Fruit fly (Drosophila melanogaster): ENCODE results near the gene skd.

Gene skd

DNA sequence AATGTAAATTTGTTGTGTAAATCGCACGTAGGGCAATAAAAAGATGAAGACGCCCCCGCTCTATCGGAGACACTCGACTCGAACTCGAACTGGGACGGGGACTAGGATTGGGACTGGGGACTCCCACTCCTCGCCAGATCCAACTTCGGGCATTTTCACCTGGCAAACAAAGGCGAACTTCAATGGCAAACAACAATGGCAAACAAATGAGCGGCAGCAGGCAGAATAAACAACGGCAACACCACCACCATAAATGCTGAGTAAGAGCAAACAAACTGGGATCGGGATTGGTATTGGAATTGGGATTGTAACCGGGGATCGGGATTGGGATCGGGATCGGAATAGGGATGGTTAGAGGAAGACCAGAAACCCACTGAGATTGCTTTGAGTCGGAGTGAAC is 83.1 kb downstream of the skd start (continued):
- TF ChIP-seq CG5953 (GFP tag; IDR thresholded peaks at IDR 0.05) (no peak), prd (optimal IDR thresholded peaks at IDR 0.05) (no peak), prd (GFP tag; IDR thresholded peaks at IDR 0.05) (0 out of 3 replicates have a peak, but pooled peaks have one; percentile 8), CG9437 (GFP tag; optimal IDR thresholded peaks at IDR 0.05) (no peak), CG4328 (GFP tag; optimal IDR thresholded peaks at IDR 0.05) (peak; percentile 41), CG2116 (GFP tag; optimal IDR thresholded peaks at IDR 0.05) (peak; percentile 22), bcd (GFP tag; optimal IDR thresholded peaks at IDR 0.05) (peak; percentile 24), Meics (GFP tag; optimal IDR thresholded peaks at IDR 0.05) (no peak), exex (tag; optimal IDR thresholded peaks at IDR 0.05) (no peak), nom (GFP tag; optimal IDR thresholded peaks at IDR 0.05) (no peak), CG2199 (GFP tag; IDR thresholded peaks at IDR 0.05) (no peak), zen (tag; optimal IDR thresholded peaks at IDR 0.05) (no peak), slbo (GFP tag; IDR thresholded peaks at IDR 0.05) (no peak), Fer3 (tag; optimal IDR thresholded peaks at IDR 0.05) (no peak), HHEX (GFP tag; optimal IDR thresholded peaks at IDR 0.05) (peak; percentile 27), CG10366 (GFP tag; IDR thresholded peaks at IDR 0.05) (no peak), Doc2 (GFP tag; IDR thresholded peaks at IDR 0.05) (no peak), CG16813 (GFP tag; IDR thresholded peaks at IDR 0.05; ENCODE audit: partially characterized antibody) (no peak), ac (GFP tag; optimal IDR thresholded peaks at IDR 0.05) (peak; percentile 67), CG10565 (GFP tag; optimal IDR thresholded peaks at IDR 0.05) (no peak), D19B (GFP tag; optimal IDR thresholded peaks at IDR 0.05) (no peak), Awh (GFP tag; IDR thresholded peaks at IDR 0.05) (0 out of 2 replicates have a peak, but pooled peaks have one; percentile 29), D19A (tag; optimal IDR thresholded peaks at IDR 0.05) (peak; percentile 21), CG9797 (GFP tag; optimal IDR thresholded peaks at IDR 0.05) (no peak), CHES-1-like (GFP tag; optimal IDR thresholded peaks at IDR 0.05) (peak; percentile 8), Scr (GFP tag; IDR thresholded peaks at IDR 0.05; ENCODE audit: partially characterized antibody) (no peak), CG11696 (GFP tag; IDR thresholded peaks at IDR 0.05) (no peak), NFAT (GFP tag; IDR thresholded peaks at IDR 0.05) (no peak), tx (GFP tag; optimal IDR thresholded peaks at IDR 0.05) (no peak), Dek (tag; optimal IDR thresholded peaks at IDR 0.05) (no peak), Abd-B (GFP tag; optimal IDR thresholded peaks at IDR 0.05) (no peak), CG12299 (tag; optimal IDR thresholded peaks at IDR 0.05) (no peak), ro (GFP tag; IDR thresholded peaks at IDR 0.05) (no peak), Nf-YA (GFP tag; IDR thresholded peaks at IDR 0.05) (0 out of 2 replicates have a peak, but pooled peaks have one; percentile 14), ara (GFP tag; IDR thresholded peaks at IDR 0.05) (peak; percentile 43; the same call in 1 of the 2 replicates), CG12942 (GFP tag; optimal IDR thresholded peaks at IDR 0.05) (peak; percentile 32), CG4820 (GFP tag; optimal IDR thresholded peaks at IDR 0.05) (no peak), CG31388 (GFP tag; optimal IDR thresholded peaks at IDR 0.05) (no peak), repo (GFP tag; optimal IDR thresholded peaks at IDR 0.05) (peak; percentile 5), CG4854 (GFP tag; optimal IDR thresholded peaks at IDR 0.05) (no peak), en (GFP tag; optimal IDR thresholded peaks at IDR 0.05) (no peak), bowl (GFP tag; IDR thresholded peaks at IDR 0.05) (no peak), CG14014 (GFP tag; IDR thresholded peaks at IDR 0.05) (no peak), CG5180 (GFP tag; optimal IDR thresholded peaks at IDR 0.05) (peak; percentile 16), org-1 (GFP tag; optimal IDR thresholded peaks at IDR 0.05) (peak; percentile 51), HLH3B (GFP tag; IDR thresholded peaks at IDR 0.05) (peak; percentile 29; the same call in 1 of the 2 replicates), onecut (GFP tag; IDR thresholded peaks at IDR 0.05) (peak; percentile 35; the same call in 1 of the 2 replicates), eve (GFP tag; optimal IDR thresholded peaks at IDR 0.05) (no peak), nerfin-2 (GFP tag; IDR thresholded peaks at IDR 0.05; ENCODE audit: partially characterized antibody) (no peak), schlank (tag; optimal IDR thresholded peaks at IDR 0.05) (no peak), CG15601 (tag; optimal IDR thresholded peaks at IDR 0.05) (peak; percentile 47), Atf3 (GFP tag; optimal IDR thresholded peaks at IDR 0.05) (peak; percentile 9)
